Fruit fly (Drosophila melanogaster): ENCODE results near the gene S.

- TF ChIP-seq bsh (GFP tag; optimal IDR thresholded peaks at IDR 0.05) (peak; percentile 14 to 77), GATAe (GFP tag; conservative IDR thresholded peaks at IDR 0.05) (no peak), rib (GFP tag; IDR thresholded peaks at IDR 0.05) (no peak), fd3F (GFP tag; optimal IDR thresholded peaks at IDR 0.05) (no peak), sna (GFP tag; IDR thresholded peaks at IDR 0.05; ENCODE audit: partially characterized antibody) (no peak)
Observed at dm6 chr2L:1070332-1070731, 7.3 kb downstream of the S start.
